Fruit fly (Drosophila melanogaster) whole organism, wandering third instar larva: ENCODE results near the gene CG5880.
A peak's percentile ranks its signal among the peaks of the same experiment; 100 is the strongest.

Experiments
- Abd-B ChIP-seq: fragments of >200 bp; optimal IDR thresholded peaks from 2 replicates; lab custom pipeline; 2017; ENCODE audit warnings: missing biosample characterization, missing genetic modification characterization
- CG32264 ChIP-seq: fragments of 200-800 bp; sonication (Bioruptor generic); optimal IDR thresholded peaks from 2 replicates; lab custom pipeline; 2016; ENCODE audit warnings: missing biosample characterization, missing genetic modification characterization
- CG9705 ChIP-seq: fragments of 200-800 bp; sonication (Bioruptor generic); optimal IDR thresholded peaks from 2 replicates; lab custom pipeline; 2018; ENCODE audit warnings: missing biosample characterization, mild to moderate bottlenecking, missing genetic modification characterization
- CrebA ChIP-seq: fragments of 200-800 bp; sonication (Bioruptor generic); optimal IDR thresholded peaks from 2 replicates; lab custom pipeline; 2016; ENCODE audit warnings: missing biosample characterization, mild to moderate bottlenecking, missing genetic modification characterization, borderline replicate concordance
- Dfd ChIP-seq: fragments of >200 bp; optimal IDR thresholded peaks from 2 replicates; lab custom pipeline; 2017; ENCODE audit warnings: missing biosample characterization, missing genetic modification characterization
- Dif ChIP-seq: fragments of 200-275, 200-300 bp; sonication (Bioruptor generic); optimal IDR thresholded peaks from 2 replicates; lab custom pipeline; 2018; ENCODE audit warnings: missing biosample characterization, missing genetic modification characterization; ENCODE audit not compliant: partially characterized antibody
- GATAd ChIP-seq: sonication (Bioruptor generic); optimal IDR thresholded peaks from 2 replicates; lab custom pipeline; 2016; ENCODE audit warnings: missing biosample characterization, missing genetic modification characterization
- Hnf4 ChIP-seq: fragments of 200-800 bp; sonication (Bioruptor generic); optimal IDR thresholded peaks from 2 replicates; lab custom pipeline; 2016; ENCODE audit warnings: missing biosample characterization, mild to moderate bottlenecking, missing genetic modification characterization
- Hr78 ChIP-seq: fragments of >200 bp; optimal IDR thresholded peaks from 2 replicates; lab custom pipeline; 2017; ENCODE audit warnings: missing biosample characterization, missing genetic modification characterization
- Hr83 ChIP-seq: fragments of 200-300 bp; sonication (Bioruptor generic); optimal IDR thresholded peaks from 2 replicates; lab custom pipeline; 2016; ENCODE audit warnings: missing biosample characterization, mild to moderate bottlenecking, missing genetic modification characterization, moderate library complexity; ENCODE audit not compliant: poor library complexity, severe bottlenecking
- Mio ChIP-seq: sonication (Bioruptor generic); optimal IDR thresholded peaks from 2 replicates; lab custom pipeline; 2016; ENCODE audit warnings: missing biosample characterization, missing genetic modification characterization
- Myc ChIP-seq: fragments of >200 bp; optimal IDR thresholded peaks from 2 replicates; lab custom pipeline; 2017
- N ChIP-seq: fragments of >200 bp; optimal IDR thresholded peaks from 2 replicates; lab custom pipeline; 2018; ENCODE audit warnings: missing biosample characterization, missing external identifiers, missing genetic modification characterization
- OdsH ChIP-seq: fragments of 200-800 bp; sonication (Bioruptor generic); optimal IDR thresholded peaks from 2 replicates; lab custom pipeline; 2016; ENCODE audit warnings: missing biosample characterization, mild to moderate bottlenecking, missing genetic modification characterization
- Rel ChIP-seq, 2 experiments: fragments of 200-800 bp; sonication (Bioruptor generic) in 1 of 2; optimal IDR thresholded peaks; 2 replicates in 1 of 2; 3 replicates in 1 of 2; lab custom pipeline; 2016 to 2019; ENCODE audit warnings: mild to moderate bottlenecking in 2 of 2, missing biosample characterization in 2 of 2, missing genetic modification characterization in 2 of 2, moderate library complexity in 1 of 2
- Sp1 ChIP-seq: fragments of 200-800 bp; sonication (Bioruptor generic); optimal IDR thresholded peaks from 3 replicates; lab custom pipeline; 2019; ENCODE audit warnings: missing biosample characterization, mild to moderate bottlenecking, missing genetic modification characterization, moderate library complexity
- Vsx2 ChIP-seq: fragments of 200-300, 225-300 bp; sonication (Bioruptor generic); optimal IDR thresholded peaks from 2 replicates; lab custom pipeline; 2018; ENCODE audit warnings: missing biosample characterization, missing genetic modification characterization; ENCODE audit not compliant: partially characterized antibody
- br ChIP-seq: fragments of 200-800 bp; sonication (Bioruptor generic); optimal IDR thresholded peaks from 2 replicates; lab custom pipeline; 2016; ENCODE audit warnings: missing biosample characterization, missing genetic modification characterization
- brk ChIP-seq: fragments of 200-800 bp; sonication (Bioruptor generic); optimal IDR thresholded peaks from 2 replicates; lab custom pipeline; 2016; ENCODE audit warnings: missing biosample characterization, mild to moderate bottlenecking, missing genetic modification characterization
- dl ChIP-seq, 2 experiments: fragments of 175-275, 200-275 bp in 1 of 2; fragments of 200-275 bp in 1 of 2; sonication (Bioruptor generic); optimal IDR thresholded peaks; lab custom pipeline; 2018; ENCODE audit warnings: mild to moderate bottlenecking in 2 of 2, missing biosample characterization in 2 of 2, missing genetic modification characterization in 2 of 2, moderate library complexity in 2 of 2; ENCODE audit not compliant: partially characterized antibody in 2 of 2, insufficient read depth in 1 of 2
- dsf ChIP-seq: sonication (Bioruptor generic); optimal IDR thresholded peaks from 2 replicates; lab custom pipeline; 2016; ENCODE audit warnings: missing biosample characterization, missing genetic modification characterization, borderline replicate concordance
- fru ChIP-seq: fragments of 200-800 bp; sonication (Bioruptor generic); optimal IDR thresholded peaks from 3 replicates; lab custom pipeline; 2016; ENCODE audit warnings: missing biosample characterization, mild to moderate bottlenecking, missing genetic modification characterization
- h ChIP-seq: fragments of 200-800 bp; sonication (Bioruptor generic); optimal IDR thresholded peaks from 3 replicates; lab custom pipeline; 2016; ENCODE audit warnings: missing biosample characterization, mild to moderate bottlenecking, missing genetic modification characterization
- jim ChIP-seq: fragments of 175-275, 200-325 bp; sonication (Bioruptor generic); optimal IDR thresholded peaks from 2 replicates; lab custom pipeline; 2016; ENCODE audit warnings: missing biosample characterization, mild to moderate bottlenecking, missing genetic modification characterization
- lola ChIP-seq: fragments of >200 bp; optimal IDR thresholded peaks from 2 replicates; lab custom pipeline; 2017; ENCODE audit warnings: missing biosample characterization, missing genetic modification characterization
- pan ChIP-seq: fragments of >200 bp; optimal IDR thresholded peaks from 2 replicates; lab custom pipeline; 2017
- psq ChIP-seq: fragments of 200-800 bp; sonication (Bioruptor generic); optimal IDR thresholded peaks from 3 replicates; lab custom pipeline; 2017; ENCODE audit warnings: missing biosample characterization, mild to moderate bottlenecking, missing genetic modification characterization, moderate library complexity
- rgr ChIP-seq: fragments of 200-800 bp; sonication (Bioruptor generic); optimal IDR thresholded peaks from 3 replicates; lab custom pipeline; 2016; ENCODE audit warnings: missing biosample characterization, mild to moderate bottlenecking, missing genetic modification characterization
- sv ChIP-seq: fragments of 200-800 bp; sonication (Bioruptor generic); optimal IDR thresholded peaks from 3 replicates; lab custom pipeline; 2016; ENCODE audit warnings: missing biosample characterization, missing genetic modification characterization
- tai ChIP-seq: sonication (Bioruptor generic); optimal IDR thresholded peaks from 2 replicates; lab custom pipeline; 2016; ENCODE audit warnings: missing biosample characterization, missing genetic modification characterization
- usp ChIP-seq: fragments of >200 bp; optimal IDR thresholded peaks from 2 replicates; lab custom pipeline; 2017; ENCODE audit warnings: missing biosample characterization, missing genetic modification characterization
- woc ChIP-seq: sonication (Bioruptor generic); optimal IDR thresholded peaks from 2 replicates; lab custom pipeline; 2016; ENCODE audit warnings: missing biosample characterization, mild to moderate bottlenecking, missing genetic modification characterization

CG5880 gene

DNA sequence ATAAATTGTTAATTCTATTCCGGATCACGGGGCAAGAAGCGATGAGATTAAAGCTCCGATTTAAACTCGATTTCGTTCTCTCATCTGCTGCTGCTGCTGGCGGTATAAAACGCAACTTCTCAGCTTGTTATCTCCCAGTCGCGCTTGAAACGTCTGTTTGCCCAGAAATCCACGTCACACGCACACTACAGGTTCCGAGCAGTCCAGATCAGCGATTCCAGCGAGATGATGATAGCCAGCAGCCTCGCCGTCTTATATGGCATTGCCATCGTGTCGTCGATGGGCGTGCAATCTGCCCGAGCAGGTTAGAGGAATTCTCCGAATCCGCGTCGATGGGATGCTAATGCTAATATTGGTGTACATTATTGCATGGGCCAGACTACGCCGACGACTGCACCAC is 41.3 kb downstream of the CG5880 start, which contains the start of gene grass:
grass (plus strand) TSS at position 135 of the 400 bp plus-strand sequence.
- TF ChIP-seq h (GFP tag; lab: Kevin White, UChicago) (peak; percentile 16), Hnf4 (no peak)
- TF ChIP-seq, all 38 proteins: peak for 1

DNA sequence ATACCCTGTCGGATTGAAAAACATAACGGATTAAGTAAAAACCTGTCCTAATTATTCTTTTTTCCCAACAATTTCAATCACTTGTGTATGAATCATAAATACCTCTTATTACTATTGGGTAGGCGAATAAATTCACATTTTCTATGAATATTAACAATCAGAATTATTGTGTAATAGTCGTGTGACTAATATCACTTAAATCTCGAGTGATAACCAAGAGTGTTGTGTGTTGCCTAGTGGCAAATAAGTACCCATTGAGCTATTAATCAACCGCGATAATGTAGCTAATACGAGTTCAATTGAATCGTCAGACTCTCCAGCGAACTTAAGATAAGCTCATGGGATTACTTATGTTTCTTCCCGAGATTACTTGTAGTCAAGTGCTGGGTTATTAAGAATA is 43.3 kb downstream of the CG5880 start:
- TF ChIP-seq woc (GFP tag; lab: Kevin White, UChicago) = no peak
- TF ChIP-seq tai = no peak
- no peak for TF ChIP-seq CG9705 (GFP tag; lab: Kevin White, UChicago)
- no peak for TF ChIP-seq pan (lab: Kevin White, UChicago)
- no peak for TF ChIP-seq brk (GFP tag; lab: Kevin White, UChicago)
- TF ChIP-seq Hr83 (GFP tag; lab: Kevin White, UChicago) = no peak
- TF ChIP-seq sv (GFP tag; lab: Kevin White, UChicago) = no peak
- no peak for TF ChIP-seq Vsx2
- TF ChIP-seq CrebA (GFP tag; lab: Kevin White, UChicago) = no peak
- no peak for TF ChIP-seq br (GFP tag; lab: Kevin White, UChicago)

dm6 chr3R:27160858-27161257 is 44.3 kb downstream of the CG5880 start, which contains the start of gene CG5909:
TSS of gene CG5909 (plus strand) at chr3R:27161158.
- no peak for TF ChIP-seq CrebA (GFP tag; lab: Kevin White, UChicago)
- TF ChIP-seq, all 38 proteins: peak for 0

- TF ChIP-seq Dif (GFP tag; lab: Kevin White, UChicago) (no peak), dl (GFP tag; optimal IDR thresholded peaks at IDR 0.05; lab: Kevin White, UChicago; ENCODE audit: insufficient read depth in 1 of 2, partially characterized antibody in 2 of 2) (no peak), brk (GFP tag; lab: Kevin White, UChicago) (no peak), Hr83 (GFP tag; lab: Kevin White, UChicago) (no peak), CrebA (GFP tag; lab: Kevin White, UChicago) (no peak), Hnf4 (no peak), br (GFP tag; lab: Kevin White, UChicago) (no peak), Rel (GFP tag; optimal IDR thresholded peaks at IDR 0.05; lab: Kevin White, UChicago) (no peak), Rel (tag; optimal IDR thresholded peaks at IDR 0.05; lab: Kevin White, UChicago) (no peak), GATAd (GFP tag; lab: Kevin White, UChicago) (no peak), CG9705 (GFP tag; lab: Kevin White, UChicago) (no peak), Dfd (GFP tag; lab: Kevin White, UChicago) (no peak), dsf (GFP tag; lab: Kevin White, UChicago) (no peak), fru (no peak), CG32264 (GFP tag; lab: Kevin White, UChicago) (no peak), Hr78 (GFP tag; lab: Kevin White, UChicago) (no peak)
Measured at dm6 chr3R:27162824-27163223, 46.3 kb downstream of the CG5880 start, which contains the start of gene ppk31. TSS of gene ppk31 (plus strand) at chr3R:27163124.

- TF ChIP-seq Dif (GFP tag; lab: Kevin White, UChicago) (peak; percentile 2), br (GFP tag; lab: Kevin White, UChicago) (no peak), lola (GFP tag; lab: Kevin White, UChicago) (no peak), Sp1 (no peak)
Measured at dm6 chr3R:27165416-27165982, 49.0 kb downstream of the CG5880 start, which contains the start of the genes CG34293 and spn-D. TSS of gene CG34293 (minus strand) at chr3R:27165575. TSS of gene spn-D (plus strand) at chr3R:27165716.

DNA sequence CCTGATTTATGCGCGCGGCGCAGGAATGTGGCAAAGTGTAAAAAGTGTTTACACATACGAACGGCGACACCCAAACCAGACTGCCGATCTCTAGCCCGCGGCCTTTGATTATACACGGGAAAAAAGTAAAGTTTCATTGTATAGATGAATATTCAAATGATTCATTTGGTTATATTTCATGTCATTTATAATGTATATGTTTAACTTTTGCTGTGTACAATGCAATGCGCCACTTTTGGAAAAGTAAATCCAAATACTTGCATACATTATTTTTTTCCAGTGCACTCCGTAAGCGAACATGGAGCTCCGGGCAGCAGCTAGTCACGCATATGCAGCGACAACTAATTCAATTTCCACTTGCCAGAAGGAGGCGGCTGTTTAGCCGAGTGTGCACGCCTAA is 50.8 kb downstream of the CG5880 start:
- no peak for TF ChIP-seq N
- no peak for TF ChIP-seq Myc (lab: Kevin White, UChicago)
- TF ChIP-seq dl (GFP tag; optimal IDR thresholded peaks at IDR 0.05; lab: Kevin White, UChicago; ENCODE audit: insufficient read depth in 1 of 2, partially characterized antibody in 2 of 2) = no peak
- no peak for TF ChIP-seq Mio (GFP tag; lab: Kevin White, UChicago)
- no peak for TF ChIP-seq GATAd (GFP tag; lab: Kevin White, UChicago)
- TF ChIP-seq CG9705 (GFP tag; lab: Kevin White, UChicago) = no peak
- no peak for TF ChIP-seq rgr (GFP tag; lab: Kevin White, UChicago)
- TF ChIP-seq Abd-B (GFP tag; lab: Kevin White, UChicago) = no peak
- TF ChIP-seq Dfd (GFP tag; lab: Kevin White, UChicago) = no peak
- TF ChIP-seq Hr78 (GFP tag; lab: Kevin White, UChicago) = no peak
- no peak for TF ChIP-seq psq (GFP tag; lab: Kevin White, UChicago)
- no peak for TF ChIP-seq usp (GFP tag; lab: Kevin White, UChicago)
- TF ChIP-seq OdsH = no peak
- TF ChIP-seq jim (GFP tag; lab: Kevin White, UChicago) = no peak
- TF ChIP-seq Rel (GFP tag; optimal IDR thresholded peaks at IDR 0.05; lab: Kevin White, UChicago) = no peak
- TF ChIP-seq Rel (tag; optimal IDR thresholded peaks at IDR 0.05; lab: Kevin White, UChicago) = no peak
- TF ChIP-seq h (GFP tag; lab: Kevin White, UChicago) = no peak
- no peak for TF ChIP-seq woc (GFP tag; lab: Kevin White, UChicago)
- TF ChIP-seq br (GFP tag; lab: Kevin White, UChicago) = no peak
- TF ChIP-seq Hr83 (GFP tag; lab: Kevin White, UChicago) = no peak
- no peak for TF ChIP-seq pan (lab: Kevin White, UChicago)
